Worm (Caenorhabditis elegans) whole organism, early embryonic: ENCODE results near the gene F11G11.15.

Experiments
- F13C5.2 ChIP-seq: sonication (generic microtip); optimal IDR thresholded peaks from 2 replicates; lab custom pipeline; 2017; ENCODE audit warnings: mild to moderate bottlenecking, missing genetic modification characterization, inconsistent platforms, missing compliant biosample characterization
- ama-1 ChIP-seq: fragments of 150-350 bp; optimal IDR thresholded peaks from 2 replicates; lab custom pipeline; 2014
- ceh-13 ChIP-seq: fragments of 200-800 bp; sonication (Bioruptor generic); optimal IDR thresholded peaks from 2 replicates; lab custom pipeline; 2018; ENCODE audit warnings: mild to moderate bottlenecking, missing genetic modification characterization, missing compliant biosample characterization
- ceh-36 ChIP-seq: sonication (generic microtip); optimal IDR thresholded peaks from 2 replicates; lab custom pipeline; 2016; ENCODE audit warnings: missing genetic modification characterization, inconsistent platforms, missing compliant biosample characterization
- ets-7 ChIP-seq: sonication (generic microtip); optimal IDR thresholded peaks from 2 replicates; lab custom pipeline; 2016; ENCODE audit warnings: missing genotype, missing genetic modification characterization, missing compliant biosample characterization
- flt-1 ChIP-seq: fragments of 200-800 bp; sonication (Bioruptor generic); IDR thresholded peaks from 2 replicates; pipeline ENCODE4 v1.3.6; 2022; ENCODE audit warnings: missing genetic modification characterization, missing compliant biosample characterization
- hmg-4 ChIP-seq: fragments of 200-800 bp; sonication (Bioruptor generic); optimal IDR thresholded peaks from 2 replicates; lab custom pipeline; 2018; ENCODE audit warnings: mild to moderate bottlenecking, missing genetic modification characterization, missing compliant biosample characterization
- hnd-1 ChIP-seq: sonication (generic microtip); optimal IDR thresholded peaks from 2 replicates; lab custom pipeline; 2016; ENCODE audit warnings: missing genetic modification characterization, missing compliant biosample characterization
- scrt-1 ChIP-seq: fragments of 200-800 bp; sonication (Bioruptor generic); IDR thresholded peaks from 2 replicates; pipeline ENCODE4 v1.3.6; 2022; ENCODE audit warnings: missing genetic modification characterization, missing compliant biosample characterization
- sea-1 ChIP-seq: fragments of 200-800 bp; sonication (Bioruptor generic); conservative IDR thresholded peaks from 2 replicates; pipeline ENCODE4 v1.3.6; 2022; ENCODE audit warnings: missing genetic modification characterization, missing compliant biosample characterization

DNA sequence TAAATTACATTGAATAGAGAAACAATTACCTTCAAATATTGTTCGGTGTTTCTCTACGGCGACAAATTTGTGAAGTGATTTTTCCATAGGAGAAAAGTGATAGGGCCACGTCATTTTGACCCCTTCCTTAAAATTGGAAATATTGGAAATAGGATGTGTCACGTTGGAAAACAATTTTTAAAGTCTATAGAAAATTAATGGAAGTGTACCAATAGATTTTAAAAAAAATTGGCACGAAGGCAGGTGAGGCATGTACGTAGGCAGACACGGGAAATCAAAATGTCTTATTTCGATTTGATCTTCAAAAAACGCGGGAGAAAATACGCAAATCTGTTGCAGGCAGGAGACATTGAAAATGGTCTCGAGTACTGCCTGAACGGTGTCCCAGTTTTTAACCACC is 37.0 kb upstream of the F11G11.15 start, which contains the start of gene C33F10.12:
- TF ChIP-seq flt-1 (no peak), ceh-36 (no peak), hnd-1 (tag; lab: Kevin White, UChicago) (no peak), hmg-4 (GFP tag; lab: Kevin White, UChicago) (no peak), ama-1 (lab: Kevin White, UChicago) (no peak), sea-1 (GFP tag; lab: Robert Waterston, UW) (no peak), ceh-13 (no peak), ets-7 (tag; lab: Kevin White, UChicago) (no peak), scrt-1 (no peak), F13C5.2 (tag; lab: Kevin White, UChicago) (no peak)
